Worm (Caenorhabditis elegans): ENCODE data around the gene ZK1098.3.
A peak's percentile ranks its signal among the peaks of the same experiment; 100 is the strongest.

The ZK1098.3 gene

DNA sequence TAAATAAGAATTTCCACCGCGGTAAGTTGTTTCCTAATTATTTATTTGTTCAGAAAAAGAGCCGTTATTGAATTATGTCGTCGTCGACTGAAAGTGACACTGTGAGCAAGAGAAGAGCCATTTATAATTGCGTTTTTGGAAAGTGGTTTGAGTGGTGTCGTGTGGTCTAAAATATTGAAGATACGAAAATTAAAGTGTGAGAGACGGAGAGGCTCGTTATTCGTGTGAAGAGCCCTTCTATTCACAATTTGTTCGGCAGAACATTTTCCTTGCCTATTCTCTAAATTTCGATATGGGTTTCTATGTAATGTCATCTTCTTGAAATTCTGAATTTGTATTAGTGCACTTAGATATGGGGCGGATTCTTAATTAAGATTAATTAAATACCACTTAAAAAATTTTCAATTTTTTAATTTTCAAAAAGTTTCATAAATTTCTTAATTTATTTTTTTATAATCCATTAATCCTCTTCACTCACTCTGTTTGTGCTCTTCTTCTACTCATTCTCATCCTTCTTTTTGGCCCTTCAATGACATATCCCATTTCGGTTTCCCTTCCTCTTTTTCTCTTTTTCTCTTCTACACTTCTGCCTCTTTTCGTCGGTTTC lies 28.6 kb downstream of the ZK1098.3 start:
- TF ChIP-seq sem-2 (GFP tag; optimal IDR thresholded peaks at IDR 0.05) (no peak), zip-8 (tag; optimal IDR thresholded peaks at IDR 0.05) (no peak), unc-120 (tag; optimal IDR thresholded peaks at IDR 0.05; ENCODE audit: poor library complexity, severe bottlenecking) (peak; percentile 23), unc-62 (GFP tag; optimal IDR thresholded peaks at IDR 0.05) (peak; percentile 45), ztf-11 (tag; optimal IDR thresholded peaks at IDR 0.05) (no peak), pha-4 (tag; optimal IDR thresholded peaks at IDR 0.05) (no peak), drap-1 (GFP tag; optimal IDR thresholded peaks at IDR 0.05) (no peak), mab-5 (tag; optimal IDR thresholded peaks at IDR 0.05) (no peak), ces-1 (GFP tag; optimal IDR thresholded peaks at IDR 0.05) (peak; percentile 94), ceh-39 (tag; optimal IDR thresholded peaks at IDR 0.05) (no peak)

DNA sequence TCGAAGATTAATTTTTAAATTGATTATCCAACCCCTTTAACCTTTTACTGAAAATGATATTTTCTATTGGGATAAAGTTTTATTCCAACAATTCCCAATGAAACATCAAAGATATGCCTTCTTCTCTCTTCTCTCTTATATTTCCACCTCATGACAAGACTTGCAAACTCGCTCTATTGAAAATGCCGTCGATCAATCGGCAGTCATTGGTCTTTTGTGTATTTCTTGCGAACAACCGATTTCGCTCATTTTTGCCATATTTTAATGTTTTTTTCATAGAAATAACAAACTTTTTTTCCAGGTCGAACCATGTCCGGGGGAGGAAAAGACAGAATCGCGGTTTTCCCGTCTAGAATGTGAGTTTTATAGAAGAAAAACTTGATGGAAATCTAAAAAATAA lies 30.7 kb downstream of the ZK1098.3 start, which contains the start of gene vha-14:
Gene vha-14 (plus strand): TSS at position 302 of the 400 bp plus-strand sequence.
- TF ChIP-seq tbx-8 (GFP tag; optimal IDR thresholded peaks at IDR 0.05) (no peak), cnd-1 (tag; optimal IDR thresholded peaks at IDR 0.05) (no peak), nhr-76 (tag; optimal IDR thresholded peaks at IDR 0.05) (no peak), drap-1 (GFP tag; optimal IDR thresholded peaks at IDR 0.05) (no peak), sem-2 (GFP tag; optimal IDR thresholded peaks at IDR 0.05) (no peak), nhr-12 (tag; optimal IDR thresholded peaks at IDR 0.05) (no peak), hlh-1 (tag; optimal IDR thresholded peaks at IDR 0.05) (no peak), mab-5 (tag; optimal IDR thresholded peaks at IDR 0.05) (no peak), nhr-28 (tag; optimal IDR thresholded peaks at IDR 0.05) (no peak), ceh-43 (GFP tag; optimal IDR thresholded peaks at IDR 0.05) (no peak), ham-2 (GFP tag; optimal IDR thresholded peaks at IDR 0.05) (no peak), ces-1 (GFP tag; optimal IDR thresholded peaks at IDR 0.05) (peak; percentile 6), mls-2 (tag; optimal IDR thresholded peaks at IDR 0.05) (no peak), M03D4.4 (tag; optimal IDR thresholded peaks at IDR 0.05) (no peak), lin-32 (GFP tag; optimal IDR thresholded peaks at IDR 0.05) (no peak), ceh-83 (GFP tag; optimal IDR thresholded peaks at IDR 0.05) (no peak), elt-3 (tag; optimal IDR thresholded peaks at IDR 0.05) (no peak), nhr-2 (tag; optimal IDR thresholded peaks at IDR 0.05) (no peak), mep-1 (tag; optimal IDR thresholded peaks at IDR 0.05) (peak; percentile 71), flh-1 (GFP tag; optimal IDR thresholded peaks at IDR 0.05) (no peak), unc-39 (tag; optimal IDR thresholded peaks at IDR 0.05) (no peak), blmp-1 (tag; optimal IDR thresholded peaks at IDR 0.05) (no peak), lin-13 (tag; optimal IDR thresholded peaks at IDR 0.05) (no peak), zip-8 (tag; optimal IDR thresholded peaks at IDR 0.05) (no peak), ztf-11 (tag; optimal IDR thresholded peaks at IDR 0.05) (no peak), ceh-39 (tag; optimal IDR thresholded peaks at IDR 0.05) (no peak), pha-4 (tag; optimal IDR thresholded peaks at IDR 0.05) (no peak), nhr-237 (tag; optimal IDR thresholded peaks at IDR 0.05) (peak; percentile 19), unc-62 (GFP tag; optimal IDR thresholded peaks at IDR 0.05) (peak; percentile 38), lsy-2 (tag; optimal IDR thresholded peaks at IDR 0.05) (peak; percentile 38), bed-3 (GFP tag; optimal IDR thresholded peaks at IDR 0.05) (no peak), sptf-1 (tag; optimal IDR thresholded peaks at IDR 0.05) (no peak), elt-1 (tag; optimal IDR thresholded peaks at IDR 0.05; ENCODE audit: borderline replicate concordance, insufficient read depth) (no peak), unc-120 (tag; optimal IDR thresholded peaks at IDR 0.05; ENCODE audit: poor library complexity, severe bottlenecking) (no peak), snpc-4 (tag; optimal IDR thresholded peaks at IDR 0.05) (no peak)

DNA sequence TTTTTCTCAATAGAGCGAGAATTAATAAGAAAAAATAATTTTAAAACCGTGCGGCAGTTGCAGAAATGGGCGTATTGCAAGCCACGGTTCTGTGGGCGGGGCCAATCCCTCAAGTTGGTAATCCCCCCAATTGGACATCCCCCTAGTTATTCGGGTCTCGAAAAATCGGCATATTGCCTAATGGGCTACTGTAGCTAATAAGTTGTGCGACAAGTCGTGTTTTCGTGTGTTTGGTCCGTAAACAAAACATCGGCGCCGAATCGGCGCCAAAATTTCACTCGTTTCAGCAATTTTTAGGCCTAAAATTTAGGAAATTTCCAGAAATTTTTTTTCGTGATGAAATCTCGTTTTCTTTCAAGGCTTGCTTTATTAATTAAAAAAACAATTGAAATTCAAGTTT lies 34.2 kb downstream of the ZK1098.3 start:
- TF ChIP-seq nhr-237 (tag; optimal IDR thresholded peaks at IDR 0.05) (no peak), mab-5 (tag; optimal IDR thresholded peaks at IDR 0.05) (no peak), sptf-1 (tag; optimal IDR thresholded peaks at IDR 0.05) (no peak)

ce11 chrIII:9502155-9502714 lies 36.3 kb downstream of the ZK1098.3 start:
- TF ChIP-seq elt-1 (tag; optimal IDR thresholded peaks at IDR 0.05; ENCODE audit: borderline replicate concordance, insufficient read depth) (no peak), snpc-4 (tag; optimal IDR thresholded peaks at IDR 0.05) (no peak), ham-2 (GFP tag; optimal IDR thresholded peaks at IDR 0.05) (no peak), lsy-2 (tag; optimal IDR thresholded peaks at IDR 0.05) (no peak), lin-32 (GFP tag; optimal IDR thresholded peaks at IDR 0.05) (no peak), tbx-8 (GFP tag; optimal IDR thresholded peaks at IDR 0.05) (no peak), sptf-1 (tag; optimal IDR thresholded peaks at IDR 0.05) (no peak), blmp-1 (tag; optimal IDR thresholded peaks at IDR 0.05) (no peak), pha-4 (tag; optimal IDR thresholded peaks at IDR 0.05) (no peak), M03D4.4 (tag; optimal IDR thresholded peaks at IDR 0.05) (no peak), ces-1 (GFP tag; optimal IDR thresholded peaks at IDR 0.05) (no peak), hlh-1 (tag; optimal IDR thresholded peaks at IDR 0.05) (no peak), lin-13 (tag; optimal IDR thresholded peaks at IDR 0.05) (no peak), ceh-43 (GFP tag; optimal IDR thresholded peaks at IDR 0.05) (no peak)
